Worm (Caenorhabditis elegans): ENCODE results near the gene fnip-2.
"Not testable (repeated sequence)": the region's sequence is repeated elsewhere in the genome, so short reads cannot be mapped to it uniquely, and the experiment has no call there.

The fnip-2 gene

ce11 chrIV:2222528-2222927 is at the start of gene fnip-2:
TSS of gene fnip-2 (plus strand) at chrIV:2222828.
- TF ChIP-seq dao-5 (tag; optimal IDR thresholded peaks at IDR 0.05) (no peak), W03F9.2 (tag; optimal IDR thresholded peaks at IDR 0.05) (no peak), him-1 (tag; optimal IDR thresholded peaks at IDR 0.05) (no peak)

- TF ChIP-seq dao-5 (tag; optimal IDR thresholded peaks at IDR 0.05) (no peak), W03F9.2 (tag; optimal IDR thresholded peaks at IDR 0.05) (no peak), him-1 (tag; optimal IDR thresholded peaks at IDR 0.05) (no peak)
Observed at ce11 chrIV:2172880-2173279, 49.7 kb upstream of the fnip-2 start.

- no peak for TF ChIP-seq him-1 (tag; optimal IDR thresholded peaks at IDR 0.05)
- TF ChIP-seq dao-5 (tag; optimal IDR thresholded peaks at IDR 0.05): no peak
- TF ChIP-seq W03F9.2 (tag; optimal IDR thresholded peaks at IDR 0.05): no peak
Observed at ce11 chrIV:2175291-2175690, 47.3 kb upstream of the fnip-2 start, which contains the start of gene C54E4.1. TSS of gene C54E4.1 (plus strand) at chrIV:2175591.

ce11 chrIV:2177545-2177944 is 45.1 kb upstream of the fnip-2 start, which contains the start of gene hrpu-2:
TSS of gene hrpu-2 (plus strand) at chrIV:2177896.
- TF ChIP-seq W03F9.2 (tag; optimal IDR thresholded peaks at IDR 0.05): peak; percentile 73
- peak; percentile 35 for TF ChIP-seq him-1 (tag; optimal IDR thresholded peaks at IDR 0.05)
- no peak for TF ChIP-seq dao-5 (tag; optimal IDR thresholded peaks at IDR 0.05)

ce11 chrIV:2193037-2193436 is 29.6 kb upstream of the fnip-2 start:
- no peak for TF ChIP-seq W03F9.2 (tag; optimal IDR thresholded peaks at IDR 0.05)
- TF ChIP-seq him-1 (tag; optimal IDR thresholded peaks at IDR 0.05): no peak
- no peak for TF ChIP-seq dao-5 (tag; optimal IDR thresholded peaks at IDR 0.05)

ce11 chrIV:2193558-2193957 is 29.1 kb upstream of the fnip-2 start:
- no peak for TF ChIP-seq dao-5 (tag; optimal IDR thresholded peaks at IDR 0.05)

- TF ChIP-seq dao-5 (tag; optimal IDR thresholded peaks at IDR 0.05): no peak
- TF ChIP-seq W03F9.2 (tag; optimal IDR thresholded peaks at IDR 0.05): no peak
- no peak for TF ChIP-seq him-1 (tag; optimal IDR thresholded peaks at IDR 0.05)
Observed at ce11 chrIV:2195598-2195997, 27.0 kb upstream of the fnip-2 start.

ce11 chrIV:2198741-2199140 is 23.9 kb upstream of the fnip-2 start, which contains the start of gene Y71G10AR.4:
TSS of gene Y71G10AR.4 (plus strand) at chrIV:2199041.
- TF ChIP-seq him-1 (tag; optimal IDR thresholded peaks at IDR 0.05) (no peak), W03F9.2 (tag; optimal IDR thresholded peaks at IDR 0.05) (no peak), dao-5 (tag; optimal IDR thresholded peaks at IDR 0.05) (no peak)

ce11 chrIV:2216756-2217155 is 5.9 kb upstream of the fnip-2 start, which contains the start of gene T04C4.3:
TSS of gene T04C4.3 (minus strand) at chrIV:2216856.
- not testable (repeated sequence) for TF ChIP-seq him-1, W03F9.2, dao-5 (tag; optimal IDR thresholded peaks at IDR 0.05)

- TF ChIP-seq W03F9.2 (tag; optimal IDR thresholded peaks at IDR 0.05): no peak
- TF ChIP-seq dao-5 (tag; optimal IDR thresholded peaks at IDR 0.05): no peak
Observed at ce11 chrIV:2217260-2217659, 5.4 kb upstream of the fnip-2 start.

- TF ChIP-seq W03F9.2 (tag; optimal IDR thresholded peaks at IDR 0.05) (peak; percentile 26), dao-5 (tag; optimal IDR thresholded peaks at IDR 0.05) (no peak), him-1 (tag; optimal IDR thresholded peaks at IDR 0.05) (peak; percentile 62)
Observed at ce11 chrIV:2219334-2219755, 3.3 kb upstream of the fnip-2 start.

- TF ChIP-seq dao-5 (tag; optimal IDR thresholded peaks at IDR 0.05): no peak
Observed at ce11 chrIV:2220147-2220546, 2.5 kb upstream of the fnip-2 start.

- TF ChIP-seq W03F9.2 (tag; optimal IDR thresholded peaks at IDR 0.05) (no peak), dao-5 (tag; optimal IDR thresholded peaks at IDR 0.05) (no peak), him-1 (tag; optimal IDR thresholded peaks at IDR 0.05) (no peak)
Observed at ce11 chrIV:2220896-2221295, 1.7 kb upstream of the fnip-2 start.

ce11 chrIV:2221350-2221749 is 1.3 kb upstream of the fnip-2 start:
- TF ChIP-seq W03F9.2 (tag; optimal IDR thresholded peaks at IDR 0.05) (no peak), him-1 (tag; optimal IDR thresholded peaks at IDR 0.05) (no peak), dao-5 (tag; optimal IDR thresholded peaks at IDR 0.05) (no peak)

- no peak for TF ChIP-seq W03F9.2 (tag; optimal IDR thresholded peaks at IDR 0.05)
- no peak for TF ChIP-seq him-1 (tag; optimal IDR thresholded peaks at IDR 0.05)
- no peak for TF ChIP-seq dao-5 (tag; optimal IDR thresholded peaks at IDR 0.05)
Observed at ce11 chrIV:2223144-2223543, 516 bp downstream of the fnip-2 start.

All from whole organism, L4/young adult.